Fruit fly (Drosophila melanogaster) whole organism, embryonic: ENCODE measurements around the gene Mocs1.

Experiments
- Awh ChIP-seq: fragments of 200-800 bp; sonication (Bioruptor generic); IDR thresholded peaks from 2 replicates; pipeline ENCODE4, ENCODE4 v1.3.6; 2022; ENCODE audit warnings: missing biosample characterization, missing genetic modification characterization
- CG10267 ChIP-seq: fragments of 200-800 bp; sonication (Bioruptor generic); optimal IDR thresholded peaks from 2 replicates; lab custom pipeline; 2018; ENCODE audit warnings: missing biosample characterization, mild to moderate bottlenecking, missing genetic modification characterization, moderate library complexity
- CG10274 ChIP-seq: fragments of 200-800 bp; sonication (Bioruptor generic); optimal IDR thresholded peaks from 3 replicates; lab custom pipeline; 2017; ENCODE audit warnings: missing biosample characterization, mild to moderate bottlenecking, missing genetic modification characterization
- CG10431 ChIP-seq: fragments of 200-800 bp; sonication (Bioruptor generic); optimal IDR thresholded peaks from 3 replicates; lab custom pipeline; 2018; ENCODE audit warnings: missing biosample characterization, mild to moderate bottlenecking, missing genetic modification characterization
- CG10543 ChIP-seq: fragments of 200-800 bp; sonication (Bioruptor generic); optimal IDR thresholded peaks from 3 replicates; lab custom pipeline; 2017; ENCODE audit warnings: missing biosample characterization, mild to moderate bottlenecking, missing genetic modification characterization, moderate library complexity
- CG11093 ChIP-seq: fragments of 200-800 bp; sonication (Bioruptor generic); IDR thresholded peaks from 3 replicates; pipeline ENCODE4 v1.3.6; 2022; ENCODE audit warnings: missing biosample characterization, missing genetic modification characterization
- CG12236 ChIP-seq: fragments of 200-800 bp; sonication (Bioruptor generic); optimal IDR thresholded peaks from 2 replicates; lab custom pipeline; 2016; ENCODE audit warnings: missing biosample characterization, missing genetic modification characterization
- CG12769 ChIP-seq: fragments of 200-800 bp; sonication (Bioruptor generic); optimal IDR thresholded peaks from 2 replicates; lab custom pipeline; 2019; ENCODE audit warnings: missing biosample characterization, mild to moderate bottlenecking, missing genetic modification characterization, moderate library complexity
- CG12942 ChIP-seq: fragments of 200-800 bp; sonication (Bioruptor generic); optimal IDR thresholded peaks from 3 replicates; lab custom pipeline; 2016; ENCODE audit warnings: missing biosample characterization, missing genetic modification characterization
- CG13894 ChIP-seq: fragments of 200-800 bp; sonication (Bioruptor generic); optimal IDR thresholded peaks from 3 replicates; lab custom pipeline; 2018; ENCODE audit warnings: missing biosample characterization, mild to moderate bottlenecking, missing genetic modification characterization, moderate library complexity
- CG14710 ChIP-seq: fragments of 200-800 bp; sonication (Bioruptor generic); optimal IDR thresholded peaks from 3 replicates; lab custom pipeline; 2019; ENCODE audit warnings: missing biosample characterization, mild to moderate bottlenecking, missing genetic modification characterization, moderate library complexity
- CG15073 ChIP-seq: fragments of 200-800 bp; sonication (Bioruptor generic); optimal IDR thresholded peaks from 2 replicates; lab custom pipeline; 2016; ENCODE audit warnings: missing biosample characterization, missing genetic modification characterization
- CG1602 ChIP-seq: fragments of 200-800 bp; sonication (Bioruptor generic); optimal IDR thresholded peaks from 3 replicates; lab custom pipeline; 2016; ENCODE audit warnings: missing biosample characterization, missing genetic modification characterization
- CG16815 ChIP-seq: fragments of 200-800 bp; sonication (Bioruptor generic); optimal IDR thresholded peaks from 3 replicates; lab custom pipeline; 2017; ENCODE audit warnings: missing biosample characterization, mild to moderate bottlenecking, missing genetic modification characterization
- CG17385 ChIP-seq: fragments of 200-800 bp; sonication (Bioruptor generic); optimal IDR thresholded peaks from 3 replicates; lab custom pipeline; 2018; ENCODE audit warnings: missing biosample characterization, mild to moderate bottlenecking, missing genetic modification characterization
- CG1832 ChIP-seq: fragments of 200-800 bp; sonication (Bioruptor generic); optimal IDR thresholded peaks from 2 replicates; lab custom pipeline; 2017; ENCODE audit warnings: missing biosample characterization, mild to moderate bottlenecking, missing genetic modification characterization, inconsistent platforms
- CG2202 ChIP-seq: fragments of 200-800 bp; sonication (Bioruptor generic); optimal IDR thresholded peaks from 2 replicates; lab custom pipeline; 2018; ENCODE audit warnings: missing biosample characterization, mild to moderate bottlenecking, missing genetic modification characterization
- CG2712 ChIP-seq: fragments of 200-800 bp; optimal IDR thresholded peaks from 3 replicates; lab custom pipeline; 2019; ENCODE audit warnings: missing biosample characterization, mild to moderate bottlenecking, missing genetic modification characterization, moderate library complexity
- CG32767 ChIP-seq: fragments of 200-800 bp; sonication (Bioruptor generic); IDR thresholded peaks from 2 replicates; pipeline ENCODE4 v1.3.6; 2022; ENCODE audit warnings: missing biosample characterization, missing genetic modification characterization
- CG33557 ChIP-seq: fragments of 200-800 bp; sonication (Bioruptor generic); optimal IDR thresholded peaks from 2 replicates; lab custom pipeline; 2019; ENCODE audit warnings: missing biosample characterization, mild to moderate bottlenecking, missing genetic modification characterization, moderate library complexity
- CG4424 ChIP-seq: fragments of 200-800 bp; sonication (Bioruptor generic); optimal IDR thresholded peaks from 3 replicates; lab custom pipeline; 2016; ENCODE audit warnings: missing biosample characterization, missing genetic modification characterization
- CG7357 ChIP-seq: fragments of 200-800 bp; sonication (Bioruptor generic); IDR thresholded peaks from 3 replicates; pipeline ENCODE4 v1.3.6; 2022; ENCODE audit warnings: missing biosample characterization, missing genetic modification characterization
- CoRest ChIP-seq: fragments of 200-800 bp; sonication (Bioruptor generic); optimal IDR thresholded peaks from 3 replicates; lab custom pipeline; 2018; ENCODE audit warnings: missing biosample characterization, mild to moderate bottlenecking, missing genetic modification characterization, moderate library complexity
- Dek ChIP-seq: fragments of 200-800 bp; sonication (Bioruptor generic); optimal IDR thresholded peaks from 3 replicates; lab custom pipeline; 2019; ENCODE audit warnings: missing biosample characterization, mild to moderate bottlenecking, missing genetic modification characterization, moderate library complexity
- Optix ChIP-seq: fragments of 200-800 bp; sonication (Bioruptor generic); IDR thresholded peaks from 3 replicates; pipeline ENCODE4 v1.3.6; 2022; ENCODE audit warnings: missing biosample characterization, missing genetic modification characterization
- Poxn ChIP-seq: fragments of 200-800 bp; sonication (Bioruptor generic); IDR thresholded peaks from 2 replicates; pipeline ENCODE4 v1.3.6; 2022; ENCODE audit warnings: missing biosample characterization, missing genetic modification characterization
- Ptx1 ChIP-seq: fragments of 200-800 bp; sonication (Bioruptor generic); IDR thresholded peaks from 2 replicates; pipeline ENCODE4 v1.3.6; 2022; ENCODE audit warnings: missing biosample characterization, missing genetic modification characterization
- Six4 ChIP-seq: fragments of 200-800 bp; sonication (Bioruptor generic); optimal IDR thresholded peaks from 2 replicates; lab custom pipeline; 2016; ENCODE audit warnings: missing biosample characterization, missing genetic modification characterization
- da ChIP-seq: fragments of 200-800 bp; sonication (Bioruptor generic); optimal IDR thresholded peaks from 2 replicates; lab custom pipeline; 2016; ENCODE audit warnings: missing biosample characterization, missing genetic modification characterization
- danr ChIP-seq: fragments of 200-800 bp; sonication (Bioruptor generic); IDR thresholded peaks from 2 replicates; pipeline ENCODE4 v1.3.6; 2022; ENCODE audit warnings: missing biosample characterization, missing genetic modification characterization
- dati ChIP-seq: fragments of 200-800 bp; sonication (Bioruptor generic); IDR thresholded peaks from 2 replicates; pipeline ENCODE4 v1.3.6; 2022; ENCODE audit warnings: missing biosample characterization, missing genetic modification characterization
- dmrt11E ChIP-seq: fragments of 200-800 bp; sonication (Bioruptor generic); optimal IDR thresholded peaks from 3 replicates; lab custom pipeline; 2018; ENCODE audit warnings: missing biosample characterization, mild to moderate bottlenecking, missing genetic modification characterization, moderate library complexity
- esg ChIP-seq: fragments of 200-800 bp; sonication (Bioruptor generic); conservative IDR thresholded peaks from 2 replicates; pipeline ENCODE4 v1.3.6; 2022; ENCODE audit warnings: missing biosample characterization, missing genetic modification characterization
- gcm ChIP-seq: fragments of 200-800 bp; sonication (Bioruptor generic); optimal IDR thresholded peaks from 2 replicates; lab custom pipeline; 2019; ENCODE audit warnings: missing biosample characterization, mild to moderate bottlenecking, missing genetic modification characterization, moderate library complexity
- gem ChIP-seq: fragments of 200-800 bp; sonication (Bioruptor generic); optimal IDR thresholded peaks from 2 replicates; lab custom pipeline; 2019; ENCODE audit warnings: missing biosample characterization, mild to moderate bottlenecking, missing genetic modification characterization, moderate library complexity
- gfzf ChIP-seq: fragments of 200-800 bp; sonication (Bioruptor generic); optimal IDR thresholded peaks from 2 replicates; lab custom pipeline; 2016; ENCODE audit warnings: missing biosample characterization, mild to moderate bottlenecking, missing genetic modification characterization, moderate library complexity
- hbn ChIP-seq: fragments of 200-800 bp; sonication (Bioruptor generic); IDR thresholded peaks from 2 replicates; pipeline ENCODE4 v1.3.6; 2022; ENCODE audit warnings: missing biosample characterization, missing genetic modification characterization; ENCODE audit not compliant: partially characterized antibody
- lilli ChIP-seq: fragments of 200-800 bp; sonication (Bioruptor generic); optimal IDR thresholded peaks from 3 replicates; lab custom pipeline; 2016; ENCODE audit warnings: missing biosample characterization, missing genetic modification characterization
- lmd ChIP-seq: fragments of 200-800 bp; sonication (Bioruptor generic); IDR thresholded peaks from 2 replicates; pipeline ENCODE4 v1.3.6; 2022; ENCODE audit warnings: missing biosample characterization, missing genetic modification characterization
- peb ChIP-seq: fragments of 200-800 bp; sonication (Bioruptor generic); IDR thresholded peaks from 2 replicates; pipeline ENCODE4 v1.3.6; 2022; ENCODE audit warnings: missing biosample characterization, missing genetic modification characterization
- pfk ChIP-seq: fragments of 200-800 bp; sonication (Bioruptor generic); optimal IDR thresholded peaks from 2 replicates; lab custom pipeline; 2018; ENCODE audit warnings: missing biosample characterization, mild to moderate bottlenecking, missing genetic modification characterization, moderate library complexity
- phol ChIP-seq: fragments of 200-800 bp; sonication (Bioruptor generic); optimal IDR thresholded peaks from 3 replicates; lab custom pipeline; 2018; ENCODE audit warnings: missing biosample characterization, mild to moderate bottlenecking, missing genetic modification characterization, moderate library complexity
- pum ChIP-seq: fragments of 200-800 bp; sonication (Bioruptor generic); optimal IDR thresholded peaks from 2 replicates; lab custom pipeline; 2016; ENCODE audit warnings: missing biosample characterization, missing genetic modification characterization
- salm ChIP-seq: fragments of 200-800 bp; sonication (Bioruptor generic); optimal IDR thresholded peaks from 2 replicates; lab custom pipeline; 2018; ENCODE audit warnings: missing biosample characterization, mild to moderate bottlenecking, missing genetic modification characterization
- sug ChIP-seq: fragments of 200-800 bp; optimal IDR thresholded peaks from 2 replicates; lab custom pipeline; 2019; ENCODE audit warnings: missing biosample characterization, mild to moderate bottlenecking, missing genetic modification characterization, moderate library complexity
- tgo ChIP-seq: fragments of 200-800 bp; sonication (Bioruptor generic); IDR thresholded peaks from 3 replicates; pipeline ENCODE4 v1.3.6; 2022; ENCODE audit warnings: missing biosample characterization, missing genetic modification characterization
- toy ChIP-seq: fragments of 200-800 bp; sonication (Bioruptor generic); IDR thresholded peaks from 2 replicates; pipeline ENCODE4 v1.3.6; 2022; ENCODE audit warnings: missing biosample characterization, missing genetic modification characterization
- twi ChIP-seq: fragments of 200-800 bp; optimal IDR thresholded peaks from 2 replicates; lab custom pipeline; 2019; ENCODE audit warnings: missing biosample characterization, mild to moderate bottlenecking, missing genetic modification characterization, moderate library complexity
- zfh2 ChIP-seq: fragments of 200-800 bp; sonication (Bioruptor generic); optimal IDR thresholded peaks from 2 replicates; lab custom pipeline; 2016; ENCODE audit warnings: missing biosample characterization, missing genetic modification characterization

Gene Mocs1

DNA sequence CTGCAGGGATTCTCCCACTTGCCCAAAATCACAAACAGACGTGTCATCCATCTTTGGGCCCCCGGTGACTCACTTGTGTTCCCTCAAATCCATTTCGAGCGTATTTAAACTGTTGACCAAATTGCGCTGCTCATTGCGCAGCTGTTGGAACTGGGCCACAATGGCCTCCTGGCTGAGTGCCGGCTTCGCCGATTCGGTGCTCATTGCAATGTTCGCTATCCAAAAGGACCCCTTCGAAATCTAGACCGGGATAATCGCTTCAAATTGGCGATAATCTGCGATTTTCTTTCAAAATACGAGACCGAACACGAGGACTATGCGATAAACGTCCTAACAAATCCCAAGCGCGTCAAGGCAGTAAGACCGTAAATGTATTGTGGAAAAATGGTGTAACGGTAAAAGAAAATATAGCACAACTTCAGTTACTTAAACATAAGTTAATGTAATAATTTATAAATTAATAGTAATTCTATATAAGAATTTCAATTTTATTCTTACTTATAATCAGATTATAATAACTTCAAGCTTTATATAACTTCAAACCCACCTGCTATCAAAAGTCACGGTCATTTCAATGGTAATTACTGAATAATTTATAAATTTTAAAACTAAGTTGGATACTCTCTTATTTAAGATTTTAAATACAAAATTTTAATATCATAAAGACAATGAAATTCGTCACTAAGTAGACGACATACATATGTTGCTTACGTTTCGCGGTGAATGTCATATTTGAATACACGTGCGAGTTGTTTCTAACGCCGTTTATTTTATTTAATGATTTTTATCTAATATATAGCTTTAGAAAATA lies 3.9 kb downstream of the Mocs1 start, which contains the start of the genes Pfdn2 and Noc1 (continued):
- TF ChIP-seq salm (tag; lab: Kevin White, UChicago) (peak; percentile 12), Six4 (GFP tag; lab: Kevin White, UChicago) (peak; percentile 47), CG32767 (GFP tag; lab: Robert Waterston, UW) (0 out of 2 replicates have a peak, but pooled peaks have one; percentile 30), lmd (GFP tag; lab: Robert Waterston, UW) (peak; percentile 49), CG15073 (no peak), toy (GFP tag; lab: Robert Waterston, UW) (no peak), gcm (GFP tag; lab: Kevin White, UChicago) (no peak), esg (peak; percentile 44; the same call in 1 of the 2 replicates), pfk (GFP tag; lab: Kevin White, UChicago) (no peak), CG10274 (GFP tag; lab: Kevin White, UChicago) (no peak), Poxn (GFP tag; lab: Robert Waterston, UW) (no peak), danr (GFP tag; lab: Robert Waterston, UW) (0 out of 2 replicates have a peak, but pooled peaks have one; percentile 9), CG17385 (GFP tag; lab: Kevin White, UChicago) (peak; percentile 35), CG2712 (tag; lab: Kevin White, UChicago) (peak; percentile 78), CG2202 (tag; lab: Kevin White, UChicago) (no peak), twi (tag; lab: Kevin White, UChicago) (peak; percentile 82), CG12769 (tag; lab: Kevin White, UChicago) (no peak), peb (GFP tag; lab: Robert Waterston, UW) (no peak), CG10431 (GFP tag; lab: Kevin White, UChicago) (no peak), gem (tag; lab: Kevin White, UChicago) (no peak), pum (GFP tag; lab: Kevin White, UChicago) (peak; percentile 15), CG7357 (GFP tag; lab: Robert Waterston, UW) (peak; percentile 49; the same call in 1 of the 3 replicates), gfzf (peak; percentile 69), phol (tag; lab: Kevin White, UChicago) (peak; percentile 42), CG10543 (no peak), CG12942 (GFP tag; lab: Kevin White, UChicago) (peak; percentile 56), CG16815 (GFP tag; lab: Kevin White, UChicago) (peak; percentile 26), dmrt11E (tag; lab: Kevin White, UChicago) (peak; percentile 68), zfh2 (GFP tag; lab: Kevin White, UChicago) (peak; percentile 27), lilli (peak; percentile 45), CG1832 (GFP tag; lab: Kevin White, UChicago) (no peak), Awh (GFP tag; lab: Robert Waterston, UW) (0 out of 2 replicates have a peak, but pooled peaks have one; percentile 15), CG1602 (peak; percentile 55), CG11093 (no peak), CoRest (tag; lab: Kevin White, UChicago) (peak; percentile 80), dati (GFP tag; lab: Robert Waterston, UW) (no peak), Ptx1 (GFP tag; lab: Robert Waterston, UW) (peak; percentile 57; the same call in 1 of the 2 replicates), CG14710 (tag; lab: Kevin White, UChicago) (peak; percentile 73), CG10267 (tag; lab: Kevin White, UChicago) (peak; percentile 60), Dek (no peak), CG4424 (peak; percentile 40), sug (tag; lab: Kevin White, UChicago) (peak; percentile 58), Optix (no peak), CG12236 (GFP tag; lab: Kevin White, UChicago) (no peak), da (GFP tag; lab: Kevin White, UChicago) (no peak), tgo (peak; percentile 41; the same call in 2 of the 3 replicates), CG13894 (tag; lab: Kevin White, UChicago) (no peak), hbn (GFP tag; lab: Robert Waterston, UW) (0 out of 2 replicates have a peak, but pooled peaks have one; percentile 30), CG33557 (GFP tag; lab: Kevin White, UChicago) (peak; percentile 30)
